Worm (Caenorhabditis elegans) whole organism, mixed stage, embryonic: Measurements from ENCODE around the gene tmem-131.

ENCODE experiments used
- M03D4.4 ChIP-seq: sonication (generic microtip); optimal IDR thresholded peaks from 2 replicates; lab custom pipeline; 2017; ENCODE audit warnings: mild to moderate bottlenecking, missing genetic modification characterization, missing compliant biosample characterization
- bed-3 ChIP-seq: fragments of 200-800 bp; sonication (Bioruptor generic); optimal IDR thresholded peaks from 3 replicates; lab custom pipeline; 2018; ENCODE audit warnings: mild to moderate bottlenecking, missing genetic modification characterization, moderate library complexity, missing compliant biosample characterization
- blmp-1 ChIP-seq: fragments of 150-350 bp; optimal IDR thresholded peaks from 2 replicates; lab custom pipeline; 2014; ENCODE audit warnings: missing biosample characterization, missing genetic modification characterization
- ceh-39 ChIP-seq: fragments of 150-350 bp; optimal IDR thresholded peaks from 2 replicates; lab custom pipeline; 2014; ENCODE audit warnings: missing biosample characterization, missing genetic modification characterization
- ceh-43 ChIP-seq: fragments of 200-800 bp; sonication (Bioruptor generic); optimal IDR thresholded peaks from 2 replicates; lab custom pipeline; 2018; ENCODE audit warnings: mild to moderate bottlenecking, missing genetic modification characterization, moderate library complexity, missing compliant biosample characterization
- ceh-83 ChIP-seq: fragments of 200-800 bp; sonication (Bioruptor generic); optimal IDR thresholded peaks from 2 replicates; lab custom pipeline; 2018; ENCODE audit warnings: mild to moderate bottlenecking, missing genetic modification characterization, missing compliant biosample characterization
- ces-1 ChIP-seq: fragments of 150-350 bp; optimal IDR thresholded peaks from 2 replicates; lab custom pipeline; 2014; ENCODE audit warnings: missing biosample characterization, missing genetic modification reagents, missing genetic modification characterization
- cnd-1 ChIP-seq: fragments of 200-800 bp; sonication (Bioruptor generic); optimal IDR thresholded peaks from 2 replicates; lab custom pipeline; 2018; ENCODE audit warnings: mild to moderate bottlenecking, missing genetic modification characterization, missing compliant biosample characterization
- drap-1 ChIP-seq: fragments of 200-800 bp; sonication (Bioruptor generic); optimal IDR thresholded peaks from 3 replicates; lab custom pipeline; 2018; ENCODE audit warnings: mild to moderate bottlenecking, missing genetic modification characterization, missing compliant biosample characterization
- elt-1 ChIP-seq: sonication (generic microtip); optimal IDR thresholded peaks from 2 replicates; lab custom pipeline; 2017; ENCODE audit warnings: missing genetic modification characterization, mild to moderate bottlenecking, missing compliant biosample characterization, antibody characterized with exemption, moderate library complexity, borderline replicate concordance; ENCODE audit not compliant: insufficient read depth
- elt-3 ChIP-seq: fragments of 150-350 bp; optimal IDR thresholded peaks from 2 replicates; lab custom pipeline; 2014; ENCODE audit warnings: missing biosample characterization, missing genetic modification characterization
- flh-1 ChIP-seq: fragments of 200-800 bp; sonication (Bioruptor generic); optimal IDR thresholded peaks from 2 replicates; lab custom pipeline; 2018; ENCODE audit warnings: mild to moderate bottlenecking, missing genetic modification characterization, moderate library complexity, missing compliant biosample characterization
- ham-2 ChIP-seq: fragments of 200-800 bp; sonication (Bioruptor generic); optimal IDR thresholded peaks from 2 replicates; lab custom pipeline; 2018; ENCODE audit warnings: mild to moderate bottlenecking, missing genetic modification characterization, missing compliant biosample characterization
- hlh-1 ChIP-seq: fragments of 150-350 bp; optimal IDR thresholded peaks from 2 replicates; lab custom pipeline; 2014; ENCODE audit warnings: missing biosample characterization, missing genetic modification reagents, missing genetic modification characterization
- lin-32 ChIP-seq: fragments of 200-800 bp; sonication (Bioruptor generic); optimal IDR thresholded peaks from 2 replicates; lab custom pipeline; 2018; ENCODE audit warnings: mild to moderate bottlenecking, missing genetic modification characterization, missing compliant biosample characterization
- lsy-2 ChIP-seq: fragments of 150-350 bp; optimal IDR thresholded peaks from 2 replicates; lab custom pipeline; 2014; ENCODE audit warnings: missing biosample characterization, missing genetic modification characterization
- mep-1 ChIP-seq: fragments of 150-350 bp; optimal IDR thresholded peaks from 2 replicates; lab custom pipeline; 2017; ENCODE audit warnings: missing biosample characterization, missing genetic modification reagents, missing genetic modification characterization, inconsistent platforms
- mls-2 ChIP-seq: sonication (generic microtip); optimal IDR thresholded peaks from 2 replicates; lab custom pipeline; 2016; ENCODE audit warnings: mild to moderate bottlenecking, missing genetic modification characterization, moderate library complexity, missing compliant biosample characterization
- nhr-2 ChIP-seq: fragments of 150-350 bp; optimal IDR thresholded peaks from 2 replicates; lab custom pipeline; 2014; ENCODE audit warnings: missing biosample characterization, missing genetic modification characterization
- nhr-237 ChIP-seq: fragments of 150-350 bp; optimal IDR thresholded peaks from 2 replicates; lab custom pipeline; 2014; ENCODE audit warnings: missing biosample characterization, missing genetic modification characterization
- nhr-28 ChIP-seq: fragments of 150-350 bp; optimal IDR thresholded peaks from 2 replicates; lab custom pipeline; 2014; ENCODE audit warnings: missing biosample characterization, missing genetic modification characterization
- nhr-76 ChIP-seq: sonication (generic microtip); optimal IDR thresholded peaks from 2 replicates; lab custom pipeline; 2017; ENCODE audit warnings: missing biosample characterization, missing genetic modification characterization
- pha-4 ChIP-seq: fragments of 150-350 bp; optimal IDR thresholded peaks from 2 replicates; lab custom pipeline; 2018; ENCODE audit warnings: missing biosample characterization, missing genetic modification reagents, missing genetic modification characterization
- sem-2 ChIP-seq: fragments of 200-800 bp; sonication (Bioruptor generic); optimal IDR thresholded peaks from 2 replicates; lab custom pipeline; 2018; ENCODE audit warnings: mild to moderate bottlenecking, missing genetic modification characterization, missing compliant biosample characterization
- snpc-4 ChIP-seq: fragments of 150-350 bp; optimal IDR thresholded peaks from 2 replicates; lab custom pipeline; 2014; ENCODE audit warnings: missing biosample characterization, missing genetic modification characterization
- tbx-8 ChIP-seq: fragments of 200-800 bp; sonication (Bioruptor generic); optimal IDR thresholded peaks from 2 replicates; lab custom pipeline; 2018; ENCODE audit warnings: mild to moderate bottlenecking, missing genetic modification characterization, moderate library complexity, missing compliant biosample characterization
- unc-120 ChIP-seq: sonication (generic microtip); optimal IDR thresholded peaks from 2 replicates; lab custom pipeline; 2017; ENCODE audit warnings: missing genetic modification characterization, missing compliant biosample characterization; ENCODE audit not compliant: poor library complexity, severe bottlenecking
- unc-39 ChIP-seq: fragments of 150-350 bp; optimal IDR thresholded peaks from 2 replicates; lab custom pipeline; 2014; ENCODE audit warnings: missing biosample characterization, missing genetic modification characterization
- unc-62 ChIP-seq: fragments of 150-350 bp; optimal IDR thresholded peaks from 2 replicates; lab custom pipeline; 2014; ENCODE audit warnings: missing biosample characterization, missing genetic modification reagents, missing genetic modification characterization
- zip-8 ChIP-seq: fragments of 150-350 bp; optimal IDR thresholded peaks from 2 replicates; lab custom pipeline; 2014; ENCODE audit warnings: missing biosample characterization, missing genetic modification characterization
- ztf-11 ChIP-seq: fragments of 150-350 bp; optimal IDR thresholded peaks from 2 replicates; lab custom pipeline; 2014; ENCODE audit warnings: missing biosample characterization, missing genetic modification characterization

The tmem-131 gene

ce11 chrIII:5012460-5012859 lies 14.5 kb upstream of the tmem-131 start:
- TF ChIP-seq nhr-28 (tag; lab: Kevin White, UChicago) (no peak), M03D4.4 (tag; lab: Kevin White, UChicago) (no peak), drap-1 (no peak), lin-32 (GFP tag; lab: Kevin White, UChicago) (no peak), ham-2 (GFP tag; lab: Kevin White, UChicago) (no peak), mep-1 (tag; lab: Kevin White, UChicago) (no peak), pha-4 (tag; lab: Kevin White, UChicago) (no peak), unc-120 (tag; lab: Kevin White, UChicago) (no peak)
- TF ChIP-seq, all 35 proteins: peak for 0

ce11 chrIII:5010723-5011122 lies 12.8 kb upstream of the tmem-131 start:
- TF ChIP-seq ces-1 (no peak), elt-1 (tag; lab: Kevin White, UChicago) (no peak), zip-8 (no peak), snpc-4 (tag; lab: Kevin White, UChicago) (no peak), ham-2 (GFP tag; lab: Kevin White, UChicago) (no peak), mep-1 (tag; lab: Kevin White, UChicago) (no peak), flh-1 (GFP tag; lab: Kevin White, UChicago) (no peak), mls-2 (tag; lab: Kevin White, UChicago) (no peak), drap-1 (no peak), tbx-8 (no peak), unc-62 (no peak)
- TF ChIP-seq, all 35 proteins: peak for 0

- TF ChIP-seq zip-8 (no peak), bed-3 (GFP tag; lab: Kevin White, UChicago) (no peak), ceh-39 (no peak), mls-2 (tag; lab: Kevin White, UChicago) (no peak), hlh-1 (no peak), lsy-2 (no peak), snpc-4 (tag; lab: Kevin White, UChicago) (no peak), mep-1 (tag; lab: Kevin White, UChicago) (no peak), flh-1 (GFP tag; lab: Kevin White, UChicago) (no peak), nhr-2 (tag; lab: Kevin White, UChicago) (no peak), nhr-237 (tag; lab: Kevin White, UChicago) (no peak), lin-32 (GFP tag; lab: Kevin White, UChicago) (no peak), cnd-1 (tag; lab: Kevin White, UChicago) (no peak), elt-1 (tag; lab: Kevin White, UChicago) (no peak)
Observed at ce11 chrIII:5008730-5009129, 10.8 kb upstream of the tmem-131 start, which contains the start of gene R144.11. Gene R144.11 (minus strand): TSS chrIII:5008830.

- TF ChIP-seq hlh-1 (no peak), elt-1 (tag; lab: Kevin White, UChicago) (no peak), tbx-8 (no peak), ceh-83 (no peak), ceh-43 (GFP tag; lab: Kevin White, UChicago) (no peak), blmp-1 (no peak), snpc-4 (tag; lab: Kevin White, UChicago) (no peak), cnd-1 (tag; lab: Kevin White, UChicago) (no peak), unc-39 (no peak), mep-1 (tag; lab: Kevin White, UChicago) (no peak), nhr-237 (tag; lab: Kevin White, UChicago) (no peak), lsy-2 (no peak), M03D4.4 (tag; lab: Kevin White, UChicago) (no peak)
- TF ChIP-seq, all 35 proteins: peak for 0
Observed at ce11 chrIII:5006881-5007280, 8.9 kb upstream of the tmem-131 start, which contains the start of gene R144.12. Gene R144.12 (minus strand): TSS chrIII:5006981.

ce11 chrIII:5004621-5005020 lies 6.7 kb upstream of the tmem-131 start, which contains the start of gene R144.6:
Gene R144.6 (minus strand): TSS chrIII:5004721.
- TF ChIP-seq lin-32 (GFP tag; lab: Kevin White, UChicago) (no peak), flh-1 (GFP tag; lab: Kevin White, UChicago) (no peak), ztf-11 (tag; lab: Kevin White, UChicago) (no peak), zip-8 (no peak), nhr-237 (tag; lab: Kevin White, UChicago) (no peak), sem-2 (no peak), blmp-1 (no peak), ceh-83 (no peak), ham-2 (GFP tag; lab: Kevin White, UChicago) (no peak), drap-1 (no peak), nhr-76 (tag; lab: Kevin White, UChicago) (no peak), elt-3 (no peak), pha-4 (tag; lab: Kevin White, UChicago) (no peak), bed-3 (GFP tag; lab: Kevin White, UChicago) (no peak), unc-39 (no peak)
